Worm (Caenorhabditis elegans) whole organism, midembryonic: Measurements from ENCODE around the gene srg-41.

ENCODE experiments used
- T22C8.4 ChIP-seq: fragments of 200-800 bp; sonication (Bioruptor generic); IDR thresholded peaks from 2 replicates; pipeline ENCODE4 v1.3.6; 2022; ENCODE audit warnings: missing genetic modification characterization, missing compliant biosample characterization
- ztf-29 ChIP-seq: fragments of 200-800 bp; sonication (Bioruptor generic); IDR thresholded peaks from 2 replicates; pipeline ENCODE4 v1.3.6; 2022; ENCODE audit warnings: missing genetic modification reagents, missing genetic modification characterization, missing compliant biosample characterization

DNA sequence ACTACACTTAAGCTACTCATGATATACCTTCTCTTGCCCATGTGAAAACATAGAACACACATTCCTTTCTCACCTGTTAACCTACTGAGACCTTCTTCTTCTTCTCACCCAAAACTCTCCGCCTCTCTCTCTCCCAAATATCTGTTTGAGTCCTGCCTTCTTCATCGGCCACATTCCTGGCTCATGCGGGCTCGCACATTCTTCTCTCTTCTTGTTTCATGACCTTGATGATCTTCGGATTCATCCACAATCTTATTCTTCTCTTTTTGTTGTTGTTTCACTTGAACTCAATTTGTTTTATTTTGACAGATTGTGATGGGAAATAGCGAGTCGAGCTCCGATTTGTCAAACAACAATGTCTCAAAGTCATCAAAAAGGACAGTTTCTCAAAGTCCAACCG lies 10.2 kb upstream of the srg-41 start, which contains the start of gene T19C4.5:
- TF ChIP-seq T22C8.4 (no peak), ztf-29 (GFP tag; lab: Robert Waterston, UW) (no peak)
